Worm (Caenorhabditis elegans) whole organism, young adult: ENCODE results near the gene F46B6.5.

Experiments used
- cebp-2 ChIP-seq: fragments of 200-800 bp; sonication (Bioruptor generic); IDR thresholded peaks from 2 replicates; pipeline ENCODE4 v1.3.6; 2022; ENCODE audit warnings: missing genetic modification characterization, missing compliant biosample characterization
- him-1 ChIP-seq: sonication (generic microtip); optimal IDR thresholded peaks from 2 replicates; lab custom pipeline; 2016; ENCODE audit warnings: missing genotype, missing genetic modification reagents, missing genetic modification characterization, missing compliant biosample characterization
- hrde-1 ChIP-seq: sonication (generic microtip); optimal IDR thresholded peaks from 2 replicates; lab custom pipeline; 2016; ENCODE audit warnings: missing genetic modification characterization, mild to moderate bottlenecking, missing compliant biosample characterization, moderate library complexity, missing genotype, missing genetic modification reagents, borderline replicate concordance
- xnd-1 ChIP-seq: sonication (generic microtip); optimal IDR thresholded peaks from 2 replicates; lab custom pipeline; 2016; ENCODE audit warnings: missing genotype, missing genetic modification reagents, missing genetic modification characterization, missing compliant biosample characterization

ce11 chrV:9796562-9796961 lies 13.7 kb upstream of the F46B6.5 start, which contains the start of gene F46B6.9:
- no peak for TF ChIP-seq xnd-1
- no peak for TF ChIP-seq cebp-2 (GFP tag; lab: Robert Waterston, UW)
- no peak for TF ChIP-seq him-1 (tag; lab: Kevin White, UChicago)
- no peak for TF ChIP-seq hrde-1 (tag; lab: Kevin White, UChicago)
